Fruit fly (Drosophila melanogaster): ENCODE measurements around the gene mtgo.
A peak's percentile ranks its signal among the peaks of the same experiment; 100 is the strongest.

The mtgo gene

dm6 chr2L:16682203-16682602 lies 137.4 kb downstream of the mtgo start, which contains the start of gene CG33552:
CG33552 (plus strand) TSS chr2L:16682503.
- TF ChIP-seq Nf-YA (GFP tag; IDR thresholded peaks at IDR 0.05) = no peak
- TF ChIP-seq CG12744 (GFP tag; optimal IDR thresholded peaks at IDR 0.05) = no peak
- no peak for TF ChIP-seq Ada2b (GFP tag; IDR thresholded peaks at IDR 0.05)
- no peak for TF ChIP-seq CG12769 (tag; optimal IDR thresholded peaks at IDR 0.05)
- no peak for TF ChIP-seq Adf1 (GFP tag; IDR thresholded peaks at IDR 0.05)
- TF ChIP-seq unc-4 (GFP tag; IDR thresholded peaks at IDR 0.05; ENCODE audit: partially characterized antibody) = no peak
- no peak for TF ChIP-seq ap (GFP tag; IDR thresholded peaks at IDR 0.05)
- TF ChIP-seq CG4404 (GFP tag; IDR thresholded peaks at IDR 0.05) = no peak

- no peak for TF ChIP-seq CG13123 (GFP tag; optimal IDR thresholded peaks at IDR 0.05)
- no peak for TF ChIP-seq bowl (GFP tag; IDR thresholded peaks at IDR 0.05)
- TF ChIP-seq tap (tag; optimal IDR thresholded peaks at IDR 0.05) = peak; percentile 50
- peak; percentile 73 for TF ChIP-seq CG2120 (GFP tag; optimal IDR thresholded peaks at IDR 0.05)
- peak; percentile 81 for TF ChIP-seq Hand (GFP tag; optimal IDR thresholded peaks at IDR 0.05)
- TF ChIP-seq fu2 (GFP tag; optimal IDR thresholded peaks at IDR 0.05) = peak; percentile 27
- peak; percentile 8 for TF ChIP-seq CG3995 (GFP tag; optimal IDR thresholded peaks at IDR 0.05)
- peak; percentile 38 for TF ChIP-seq CG30020 (tag; optimal IDR thresholded peaks at IDR 0.05)
- TF ChIP-seq her (GFP tag; optimal IDR thresholded peaks at IDR 0.05) = peak; percentile 78
- no peak; the same call in 1 of the 2 replicates for TF ChIP-seq Poxn (GFP tag; IDR thresholded peaks at IDR 0.05)
- peak; percentile 58 for TF ChIP-seq CG6272 (GFP tag; IDR thresholded peaks at IDR 0.05)
- TF ChIP-seq Hmx (GFP tag; optimal IDR thresholded peaks at IDR 0.05) = peak; percentile 42
- TF ChIP-seq CG2889 (GFP tag; IDR thresholded peaks at IDR 0.05) = no peak
- TF ChIP-seq CG10565 (GFP tag; optimal IDR thresholded peaks at IDR 0.05) = no peak
- peak; percentile 75 for TF ChIP-seq Mes4 (GFP tag; optimal IDR thresholded peaks at IDR 0.05)
- TF ChIP-seq CG2678 (tag; optimal IDR thresholded peaks at IDR 0.05) = peak; percentile 84
- no peak for TF ChIP-seq Scr (GFP tag; IDR thresholded peaks at IDR 0.05; ENCODE audit: partially characterized antibody)
- TF ChIP-seq CG8359 (GFP tag; optimal IDR thresholded peaks at IDR 0.05; ENCODE audit: borderline replicate concordance) = no peak
- TF ChIP-seq rib (GFP tag; IDR thresholded peaks at IDR 0.05) = no peak
- TF ChIP-seq CG4820 (GFP tag; optimal IDR thresholded peaks at IDR 0.05) = peak; percentile 48
- TF ChIP-seq HLHmδ (GFP tag; optimal IDR thresholded peaks at IDR 0.05) = no peak
- peak; percentile 30 to 63 for TF ChIP-seq chif (GFP tag; optimal IDR thresholded peaks at IDR 0.05)
- TF ChIP-seq Gug (GFP tag; IDR thresholded peaks at IDR 0.05) = peak; percentile 17; the same call in 1 of the 4 replicates
- no peak for TF ChIP-seq CG7745 (tag; optimal IDR thresholded peaks at IDR 0.05)
- TF ChIP-seq CG7372 (GFP tag; IDR thresholded peaks at IDR 0.05) = no peak
- no peak for TF ChIP-seq usp (GFP tag; optimal IDR thresholded peaks at IDR 0.05)
- TF ChIP-seq MBD-R2 (GFP tag; IDR thresholded peaks at IDR 0.05) = no peak
- peak; percentile 35 for TF ChIP-seq trem (tag; optimal IDR thresholded peaks at IDR 0.05)
- peak; percentile 75 for TF ChIP-seq CG2875 (GFP tag; optimal IDR thresholded peaks at IDR 0.05)
- TF ChIP-seq CG3163 (GFP tag; optimal IDR thresholded peaks at IDR 0.05) = peak; percentile 36
- TF ChIP-seq wor (GFP tag; IDR thresholded peaks at IDR 0.05) = peak; percentile 25; the same call in 1 of the 2 replicates
- TF ChIP-seq Camta (GFP tag; optimal IDR thresholded peaks at IDR 0.05) = peak; percentile 73
- TF ChIP-seq schlank (tag; optimal IDR thresholded peaks at IDR 0.05) = peak; percentile 40
- peak; percentile 34 for TF ChIP-seq eyg (GFP tag; optimal IDR thresholded peaks at IDR 0.05)
- TF ChIP-seq Dref (GFP tag; IDR thresholded peaks at IDR 0.05) = no peak
- TF ChIP-seq CG3847 (GFP tag; IDR thresholded peaks at IDR 0.05) = peak; percentile 44
- TF ChIP-seq CG17829 (tag; optimal IDR thresholded peaks at IDR 0.05) = peak; percentile 79
- TF ChIP-seq Myb (GFP tag; optimal IDR thresholded peaks at IDR 0.05) = peak; percentile 49
- TF ChIP-seq CG10543 (GFP tag; optimal IDR thresholded peaks at IDR 0.05) = peak; percentile 38
- TF ChIP-seq Jarid2 (GFP tag; optimal IDR thresholded peaks at IDR 0.05) = no peak
Measured at dm6 chr2L:16683958-16684877, 139.4 kb downstream of the mtgo start, which contains the start of gene CG31807. CG31807 (minus strand) TSS chr2L:16684008.

Data from whole organism, embryonic.